Worm (Caenorhabditis elegans) whole organism, dauer: ENCODE measurements around the gene hda-1.

Experiments
- unc-62 ChIP-seq: sonication (generic microtip); optimal IDR thresholded peaks from 2 replicates; lab custom pipeline; 2017; ENCODE audit warnings: missing biosample characterization, missing genetic modification reagents, missing genetic modification characterization

The hda-1 gene

ce11 chrV:14532374-14532773, 7.2 kb downstream of the hda-1 start:
- TF ChIP-seq unc-62 (GFP tag; lab: Kevin White, UChicago) = no peak

ce11 chrV:14536274-14536673, 11.1 kb downstream of the hda-1 start, which contains the start of gene tag-191:
Gene tag-191, minus strand, starts transcription at chrV:14536374.
- TF ChIP-seq unc-62 (GFP tag; lab: Kevin White, UChicago) = no peak

- no peak for TF ChIP-seq unc-62 (GFP tag; lab: Kevin White, UChicago)
Observed at ce11 chrV:14539355-14539754, 14.2 kb downstream of the hda-1 start.

- no peak for TF ChIP-seq unc-62 (GFP tag; lab: Kevin White, UChicago)
Observed at ce11 chrV:14540932-14541331, 15.7 kb downstream of the hda-1 start.

ce11 chrV:14542138-14542537, 16.9 kb downstream of the hda-1 start:
- no peak for TF ChIP-seq unc-62 (GFP tag; lab: Kevin White, UChicago)

- no peak for TF ChIP-seq unc-62 (GFP tag; lab: Kevin White, UChicago)
Observed at ce11 chrV:14545816-14546283, 20.7 kb downstream of the hda-1 start, which contains the start of gene rike-1. Gene rike-1, minus strand, starts transcription at chrV:14545866.

ce11 chrV:14546569-14546968, 21.4 kb downstream of the hda-1 start, which contains the start of gene C53A5.13:
Gene C53A5.13, plus strand, starts transcription at chrV:14546869.
- no peak for TF ChIP-seq unc-62 (GFP tag; lab: Kevin White, UChicago)

ce11 chrV:14548510-14548909, 23.3 kb downstream of the hda-1 start:
- TF ChIP-seq unc-62 (GFP tag; lab: Kevin White, UChicago) = no peak

ce11 chrV:14556187-14556586, 31.0 kb downstream of the hda-1 start, which contains the start of gene srg-47:
Gene srg-47, minus strand, starts transcription at chrV:14556287.
- TF ChIP-seq unc-62 (GFP tag; lab: Kevin White, UChicago) = no peak

ce11 chrV:14558757-14559156, 33.6 kb downstream of the hda-1 start, which contains the start of gene C53A5.9:
Gene C53A5.9, minus strand, starts transcription at chrV:14558857.
- no peak for TF ChIP-seq unc-62 (GFP tag; lab: Kevin White, UChicago)

ce11 chrV:14559312-14559711, 34.1 kb downstream of the hda-1 start, which contains the start of gene srt-32:
Gene srt-32, plus strand, starts transcription at chrV:14559612.
- TF ChIP-seq unc-62 (GFP tag; lab: Kevin White, UChicago) = no peak

- TF ChIP-seq unc-62 (GFP tag; lab: Kevin White, UChicago) = no peak
Observed at ce11 chrV:14562589-14562988, 37.4 kb downstream of the hda-1 start, which contains the start of gene C53A5.11. Gene C53A5.11, plus strand, starts transcription at chrV:14562889.

ce11 chrV:14576745-14577373, 51.7 kb downstream of the hda-1 start:
- no peak for TF ChIP-seq unc-62 (GFP tag; lab: Kevin White, UChicago)
